Worm (Caenorhabditis elegans): ENCODE measurements around the gene frk-1.

- TF ChIP-seq hlh-30 (tag; optimal IDR thresholded peaks at IDR 0.05; ENCODE audit: insufficient read depth) (no peak), nhr-232 (tag; optimal IDR thresholded peaks at IDR 0.05) (no peak), K09A11.1 (tag; optimal IDR thresholded peaks at IDR 0.05; ENCODE audit: insufficient read depth) (no peak), fkh-6 (tag; optimal IDR thresholded peaks at IDR 0.05) (no peak), ets-4 (tag; optimal IDR thresholded peaks at IDR 0.05) (no peak), ceh-2 (tag; optimal IDR thresholded peaks at IDR 0.05) (no peak), fkh-10 (GFP tag; optimal IDR thresholded peaks at IDR 0.05) (no peak), hlh-8 (tag; optimal IDR thresholded peaks at IDR 0.05) (no peak), lin-11 (tag; optimal IDR thresholded peaks at IDR 0.05) (no peak), tbx-2 (tag; optimal IDR thresholded peaks at IDR 0.05) (no peak), elt-2 (tag; optimal IDR thresholded peaks at IDR 0.05) (no peak), nfya-1 (tag; optimal IDR thresholded peaks at IDR 0.05) (no peak), ceh-9 (tag; optimal IDR thresholded peaks at IDR 0.05) (no peak), K02D7.2 (tag; optimal IDR thresholded peaks at IDR 0.05) (no peak)
Measured at ce11 chrIV:10065159-10065558, 22.2 kb downstream of the frk-1 start.

Measured in whole organism, late embryonic.